Fruit fly (Drosophila melanogaster) S2 (cell line): Measurements from ENCODE around the gene Alp1.

Source experiments
- CG8478 ChIP-seq: fragments of >200 bp; optimal IDR thresholded peaks from 2 replicates; lab custom pipeline; 2018
- CTCF ChIP-seq, 2 experiments: fragments of >200 bp; optimal IDR thresholded peaks; 2 replicates each; lab custom pipeline; 2018

DNA sequence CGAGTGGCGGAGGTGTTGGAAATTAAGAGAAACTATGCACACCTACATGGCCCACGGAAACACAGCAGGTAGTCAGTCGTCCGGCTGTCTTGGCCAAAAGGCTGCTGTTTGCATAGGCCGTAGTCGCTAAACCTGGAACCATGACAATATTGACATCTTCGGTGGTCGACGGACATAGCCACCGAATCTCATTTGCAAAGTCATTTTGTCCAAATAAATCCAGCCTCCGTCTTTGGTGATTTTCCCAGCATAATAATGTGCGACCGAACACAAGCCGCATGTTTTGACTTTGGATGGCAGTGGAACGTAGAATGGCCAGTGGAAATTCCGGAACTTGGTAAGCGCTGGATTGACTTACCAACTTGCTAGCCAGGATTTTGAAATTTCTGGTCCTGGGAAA lies 4.7 kb upstream of the Alp1 start:
- no peak for TF ChIP-seq CTCF (optimal IDR thresholded peaks at IDR 0.05; lab: Kevin White, UChicago)
- TF ChIP-seq CG8478, result no peak
